Worm (Caenorhabditis elegans) whole organism, young adult: Measurements from ENCODE around the gene T04C12.8.

Experiments used
- C17E4.6 ChIP-seq: fragments of 200-800 bp; sonication (Bioruptor generic); IDR thresholded peaks from 2 replicates; pipeline ENCODE4 v1.3.6; 2022; ENCODE audit warnings: missing genetic modification reagents, missing genetic modification characterization, missing compliant biosample characterization
- F22D6.2 ChIP-seq: sonication (generic microtip); optimal IDR thresholded peaks from 2 replicates; lab custom pipeline; 2016; ENCODE audit warnings: mild to moderate bottlenecking, missing genetic modification characterization, missing compliant biosample characterization
- F33H1.4 ChIP-seq: fragments of 200-800 bp; sonication (Bioruptor generic); IDR thresholded peaks from 2 replicates; pipeline ENCODE4 v1.3.6; 2022; ENCODE audit warnings: missing genetic modification reagents, missing genetic modification characterization, missing compliant biosample characterization
- F39B2.1 ChIP-seq: fragments of 200-800 bp; sonication (Bioruptor generic); IDR thresholded peaks from 2 replicates; pipeline ENCODE4 v1.3.6; 2022; ENCODE audit warnings: missing genetic modification reagents, missing genetic modification characterization, missing compliant biosample characterization
- F49E8.2 ChIP-seq: sonication (generic microtip); optimal IDR thresholded peaks from 3 replicates; lab custom pipeline; 2017; ENCODE audit warnings: missing genetic modification characterization, mild to moderate bottlenecking, missing compliant biosample characterization, antibody characterized with exemption, moderate library complexity; ENCODE audit not compliant: insufficient read depth
- F55B11.4 ChIP-seq: sonication (generic microtip); optimal IDR thresholded peaks from 2 replicates; lab custom pipeline; 2016; ENCODE audit warnings: missing compliant biosample characterization, missing genetic modification characterization, borderline replicate concordance; ENCODE audit not compliant: insufficient read depth
- Y53F4B.3 ChIP-seq: fragments of 200-800 bp; sonication (Bioruptor generic); IDR thresholded peaks from 2 replicates; pipeline ENCODE4 v1.3.6; 2022; ENCODE audit warnings: missing genetic modification reagents, missing genetic modification characterization, missing compliant biosample characterization
- Y56A3A.18 ChIP-seq: fragments of 200-800 bp; sonication (Bioruptor generic); IDR thresholded peaks from 2 replicates; pipeline ENCODE4 v1.3.6; 2022; ENCODE audit warnings: missing genetic modification reagents, missing genetic modification characterization, missing compliant biosample characterization
- Y95B8A.8 ChIP-seq: fragments of 200-800 bp; sonication (Bioruptor generic); IDR thresholded peaks from 2 replicates; pipeline ENCODE4 v1.3.6; 2022; ENCODE audit warnings: missing genetic modification reagents, missing genetic modification characterization, missing compliant biosample characterization
- atf-7 ChIP-seq: sonication (generic microtip); optimal IDR thresholded peaks from 2 replicates; lab custom pipeline; 2017; ENCODE audit warnings: mild to moderate bottlenecking, missing genetic modification characterization, missing compliant biosample characterization
- attf-3 ChIP-seq: fragments of 200-800 bp; sonication (Bioruptor generic); conservative IDR thresholded peaks from 2 replicates; pipeline ENCODE4 v1.3.6; 2022; ENCODE audit warnings: missing genetic modification reagents, missing genetic modification characterization, missing compliant biosample characterization
- ccch-3 ChIP-seq: fragments of 200-800 bp; sonication (Bioruptor generic); optimal IDR thresholded peaks from 2 replicates; lab custom pipeline; 2018; ENCODE audit warnings: mild to moderate bottlenecking, missing genetic modification characterization, missing compliant biosample characterization
- cebp-1 ChIP-seq, 2 experiments: fragments of 200-800 bp in 1 of 2; sonication (Bioruptor generic) in 1 of 2; sonication (generic microtip) in 1 of 2; IDR thresholded peaks in 1 of 2; optimal IDR thresholded peaks in 1 of 2; 2 replicates each; pipeline versions ENCODE4 v1.3.6 to Lab custom; 2017 to 2022; ENCODE audit warnings: missing compliant biosample characterization in 2 of 2, missing genetic modification characterization in 2 of 2, mild to moderate bottlenecking in 1 of 2, missing genetic modification reagents in 1 of 2, moderate library complexity in 1 of 2
- ceh-27 ChIP-seq: fragments of 200-800 bp; sonication (Bioruptor generic); optimal IDR thresholded peaks from 2 replicates; lab custom pipeline; 2018; ENCODE audit warnings: mild to moderate bottlenecking, missing genetic modification characterization, moderate library complexity, missing compliant biosample characterization
- die-1 ChIP-seq: sonication (generic microtip); optimal IDR thresholded peaks from 2 replicates; lab custom pipeline; 2016; ENCODE audit warnings: missing genotype, mild to moderate bottlenecking, missing genetic modification characterization, missing compliant biosample characterization
- dox-1 ChIP-seq: fragments of 200-800 bp; sonication (Bioruptor generic); IDR thresholded peaks from 2 replicates; pipeline ENCODE4 v1.3.6; 2022; ENCODE audit warnings: missing genetic modification reagents, missing genetic modification characterization, missing compliant biosample characterization
- dpff-1 ChIP-seq: sonication (generic microtip); optimal IDR thresholded peaks from 2 replicates; lab custom pipeline; 2017; ENCODE audit warnings: mild to moderate bottlenecking, missing genetic modification characterization, missing compliant biosample characterization
- egl-44 ChIP-seq: fragments of 200-800 bp; sonication (Bioruptor generic); IDR thresholded peaks from 2 replicates; pipeline ENCODE4 v1.3.6; 2022; ENCODE audit warnings: missing genetic modification reagents, missing genetic modification characterization, missing compliant biosample characterization
- hlh-12 ChIP-seq: sonication (generic microtip); optimal IDR thresholded peaks from 2 replicates; lab custom pipeline; 2016; ENCODE audit warnings: missing genetic modification characterization, missing compliant biosample characterization
- hmg-1.2 ChIP-seq: fragments of 200-800 bp; sonication (Bioruptor generic); IDR thresholded peaks from 2 replicates; pipeline ENCODE4 v1.3.6; 2022; ENCODE audit warnings: missing genetic modification reagents, missing genetic modification characterization, missing compliant biosample characterization
- hmg-20 ChIP-seq: fragments of 200-800 bp; sonication (Bioruptor generic); IDR thresholded peaks from 2 replicates; pipeline ENCODE4 v1.3.6; 2022; ENCODE audit warnings: missing genetic modification reagents, missing genetic modification characterization, missing compliant biosample characterization
- lag-1 ChIP-seq: fragments of 200-800 bp; sonication (Bioruptor generic); IDR thresholded peaks from 2 replicates; pipeline ENCODE4 v1.3.6; 2022; ENCODE audit warnings: missing genetic modification reagents, missing genetic modification characterization, missing compliant biosample characterization
- lin-35 ChIP-seq, 3 experiments: fragments of 150-350 bp in 2 of 3; sonication (generic microtip) in 1 of 3; optimal IDR thresholded peaks; 2 replicates each; lab custom pipeline; 2014 to 2018; ENCODE audit warnings: missing biosample characterization in 3 of 3, missing genetic modification characterization in 3 of 3, missing genetic modification reagents in 3 of 3
- lin-40 ChIP-seq: sonication (generic microtip); optimal IDR thresholded peaks from 2 replicates; lab custom pipeline; 2016; ENCODE audit warnings: missing genetic modification characterization, mild to moderate bottlenecking, missing compliant biosample characterization, missing genotype, missing genetic modification reagents
- lsl-1 ChIP-seq: fragments of 200-800 bp; sonication (Bioruptor generic); optimal IDR thresholded peaks from 2 replicates; lab custom pipeline; 2018; ENCODE audit warnings: mild to moderate bottlenecking, missing genetic modification characterization, moderate library complexity, missing compliant biosample characterization
- madf-10 ChIP-seq: sonication (generic microtip); optimal IDR thresholded peaks from 2 replicates; lab custom pipeline; 2016; ENCODE audit warnings: mild to moderate bottlenecking, missing genetic modification characterization, missing compliant biosample characterization
- madf-6 ChIP-seq: fragments of 200-800 bp; sonication (Bioruptor generic); IDR thresholded peaks from 2 replicates; pipeline ENCODE4 v1.3.6; 2022; ENCODE audit warnings: missing genetic modification reagents, missing genetic modification characterization, missing compliant biosample characterization
- mes-4 ChIP-seq: sonication (generic microtip); optimal IDR thresholded peaks from 2 replicates; lab custom pipeline; 2016; ENCODE audit warnings: missing genotype, missing genetic modification characterization, missing compliant biosample characterization
- nfya-2 ChIP-seq: fragments of 200-800 bp; sonication (Bioruptor generic); IDR thresholded peaks from 2 replicates; pipeline ENCODE4 v1.3.6; 2022; ENCODE audit warnings: missing genetic modification reagents, missing genetic modification characterization, missing compliant biosample characterization
- nhr-80 ChIP-seq: sonication (generic microtip); optimal IDR thresholded peaks from 2 replicates; lab custom pipeline; 2016; ENCODE audit warnings: missing genetic modification characterization, missing compliant biosample characterization
- pbrm-1 ChIP-seq: fragments of 200-800 bp; sonication (Bioruptor generic); IDR thresholded peaks from 2 replicates; pipeline ENCODE4 v1.3.6; 2022; ENCODE audit warnings: missing genetic modification reagents, missing genetic modification characterization, missing compliant biosample characterization
- pha-4 ChIP-seq: fragments of 150-350 bp; sonication (generic microtip); optimal IDR thresholded peaks from 2 replicates; lab custom pipeline; 2014; ENCODE audit warnings: missing biosample characterization, missing genetic modification reagents, missing genetic modification characterization
- rcor-1 ChIP-seq: fragments of 200-800 bp; sonication (Bioruptor generic); IDR thresholded peaks from 2 replicates; pipeline ENCODE4 v1.3.6; 2022; ENCODE audit warnings: missing genetic modification reagents, missing genetic modification characterization, missing compliant biosample characterization
- rec-8 ChIP-seq, 2 experiments: sonication (generic microtip); optimal IDR thresholded peaks; 2 replicates each; lab custom pipeline; 2016; ENCODE audit warnings: mild to moderate bottlenecking in 2 of 2, missing genetic modification characterization in 2 of 2, missing genetic modification reagents in 2 of 2, missing genotype in 2 of 2, missing biosample characterization in 1 of 2, missing compliant biosample characterization in 1 of 2, moderate library complexity in 1 of 2
- sea-2 ChIP-seq: fragments of 200-800 bp; sonication (Bioruptor generic); IDR thresholded peaks from 2 replicates; pipeline ENCODE4 v1.3.6; 2022; ENCODE audit warnings: missing genetic modification characterization, missing compliant biosample characterization
- snpc-1.3 ChIP-seq: sonication (generic microtip); optimal IDR thresholded peaks from 2 replicates; lab custom pipeline; 2017; ENCODE audit warnings: missing genetic modification characterization, mild to moderate bottlenecking, missing compliant biosample characterization, antibody characterized with exemption, moderate library complexity, missing genotype, missing genetic modification reagents; ENCODE audit not compliant: insufficient read depth
- snpc-4 ChIP-seq, 5 experiments: fragments of 150-350 bp in 1 of 5; sonication (generic microtip) in 4 of 5; optimal IDR thresholded peaks; 2 replicates each; lab custom pipeline; 2014 to 2018; ENCODE audit warnings: missing genetic modification characterization in 5 of 5, missing biosample characterization in 3 of 5, antibody characterized with exemption in 2 of 5, mild to moderate bottlenecking in 2 of 5, missing compliant biosample characterization in 2 of 5, missing genotype in 2 of 5, moderate library complexity in 2 of 5, missing genetic modification reagents in 1 of 5
- somi-1 ChIP-seq: fragments of 200-800 bp; sonication (Bioruptor generic); optimal IDR thresholded peaks from 2 replicates; lab custom pipeline; 2018; ENCODE audit warnings: mild to moderate bottlenecking, missing genetic modification characterization, missing compliant biosample characterization
- sptf-2 ChIP-seq: fragments of 200-800 bp; sonication (Bioruptor generic); optimal IDR thresholded peaks from 2 replicates; lab custom pipeline; 2018; ENCODE audit warnings: mild to moderate bottlenecking, missing genetic modification characterization, missing compliant biosample characterization

Gene T04C12.8

ce11 chrV:11087519-11087998 lies 18.4 kb upstream of the T04C12.8 start, which contains the start of gene Y42A5A.1:
Y42A5A.1 (plus strand) TSS chrV:11087948.
- TF ChIP-seq F22D6.2 (tag; lab: Kevin White, UChicago): no peak
- TF ChIP-seq die-1 (tag; lab: Kevin White, UChicago): peak; percentile 13

- no peak for TF ChIP-seq cebp-1 (GFP tag; IDR thresholded peaks at IDR 0.05; lab: Robert Waterston, UW)
- TF ChIP-seq cebp-1 (tag; optimal IDR thresholded peaks at IDR 0.05; lab: Kevin White, UChicago): no peak
- peak; percentile 40 for TF ChIP-seq lin-40 (tag; lab: Kevin White, UChicago)
- peak; percentile 6 for TF ChIP-seq nhr-80 (tag; lab: Kevin White, UChicago)
- TF ChIP-seq F55B11.4 (tag; lab: Kevin White, UChicago): no peak
Measured at ce11 chrV:11087119-11087518, 18.0 kb upstream of the T04C12.8 start.

- TF ChIP-seq rcor-1 (GFP tag; lab: Robert Waterston, UW): no peak
- TF ChIP-seq Y95B8A.8: no peak
- TF ChIP-seq pbrm-1: no peak
- no peak for TF ChIP-seq dox-1 (GFP tag; lab: Robert Waterston, UW)
- no peak for TF ChIP-seq Y56A3A.18 (GFP tag; lab: Robert Waterston, UW)
- peak; percentile 45; the same call in 1 of the 2 replicates for TF ChIP-seq hmg-1.2 (GFP tag; lab: Robert Waterston, UW)
Measured at ce11 chrV:11083691-11084090, 14.5 kb upstream of the T04C12.8 start.

- no peak for TF ChIP-seq rcor-1 (GFP tag; lab: Robert Waterston, UW)
- TF ChIP-seq lsl-1: peak; percentile 77
- TF ChIP-seq rec-8 (tag; optimal IDR thresholded peaks at IDR 0.05; lab: Kevin White, UChicago): no peak
- no peak for TF ChIP-seq snpc-1.3 (tag; lab: Kevin White, UChicago)
- peak; percentile 34; the same call in 1 of the 2 replicates for TF ChIP-seq madf-6 (GFP tag; lab: Robert Waterston, UW)
- TF ChIP-seq F33H1.4 (GFP tag; lab: Robert Waterston, UW): peak; percentile 57; the same call in 1 of the 2 replicates
Measured at ce11 chrV:11082964-11083363, 13.8 kb upstream of the T04C12.8 start.

ce11 chrV:11082475-11082874 lies 13.3 kb upstream of the T04C12.8 start:
- TF ChIP-seq lin-40 (tag; lab: Kevin White, UChicago) (peak; percentile 6), egl-44 (no peak), lin-35 (GFP tag; optimal IDR thresholded peaks at IDR 0.05; lab: Kevin White, UChicago) (no peak), sea-2 (GFP tag; lab: Robert Waterston, UW) (no peak), lag-1 (no peak), nfya-2 (GFP tag; lab: Robert Waterston, UW) (no peak), atf-7 (no peak), F39B2.1 (no peak), ceh-27 (GFP tag; lab: Kevin White, UChicago) (no peak), hmg-20 (no peak), die-1 (tag; lab: Kevin White, UChicago) (no peak), snpc-4 (GFP tag; optimal IDR thresholded peaks at IDR 0.05; lab: Kevin White, UChicago) (no peak), snpc-4 (tag; optimal IDR thresholded peaks at IDR 0.05; lab: Kevin White, UChicago) (no peak), rcor-1 (GFP tag; lab: Robert Waterston, UW) (no peak), dpff-1 (tag; lab: Kevin White, UChicago) (no peak), somi-1 (peak; percentile 42), hlh-12 (tag; lab: Kevin White, UChicago) (no peak), madf-10 (tag; lab: Kevin White, UChicago) (no peak), nhr-80 (tag; lab: Kevin White, UChicago) (no peak), mes-4 (tag; lab: Kevin White, UChicago) (no peak), F55B11.4 (tag; lab: Kevin White, UChicago) (no peak), C17E4.6 (GFP tag; lab: Robert Waterston, UW) (no peak), pha-4 (tag; lab: Kevin White, UChicago) (no peak), ccch-3 (no peak), F49E8.2 (tag; lab: Kevin White, UChicago) (no peak), attf-3 (GFP tag; lab: Robert Waterston, UW) (no peak), sptf-2 (GFP tag; lab: Kevin White, UChicago) (no peak), Y53F4B.3 (GFP tag; lab: Robert Waterston, UW) (no peak)
